Fruit fly (Drosophila melanogaster) whole organism, embryonic: ENCODE data around the gene CG12010.
A peak's percentile ranks its signal among the peaks of the same experiment; 100 is the strongest.

ENCODE experiments used
- Asciz ChIP-seq: fragments of 200-800 bp; sonication (Bioruptor generic); optimal IDR thresholded peaks from 2 replicates; lab custom pipeline; 2017; ENCODE audit warnings: missing biosample characterization, mild to moderate bottlenecking, missing genetic modification characterization, missing genetic modification reagents
- CG10366 ChIP-seq: fragments of 200-800 bp; sonication (Bioruptor generic); IDR thresholded peaks from 2 replicates; pipeline ENCODE4 v1.3.6; 2022; ENCODE audit warnings: missing biosample characterization, missing genetic modification characterization
- CG10462 ChIP-seq: fragments of 200-800 bp; sonication (Bioruptor generic); optimal IDR thresholded peaks from 2 replicates; lab custom pipeline; 2016; ENCODE audit warnings: missing biosample characterization, missing genetic modification characterization
- CG11398 ChIP-seq: fragments of 200-800 bp; sonication (Bioruptor generic); optimal IDR thresholded peaks from 2 replicates; lab custom pipeline; 2016; ENCODE audit warnings: missing biosample characterization, missing genetic modification characterization
- CG11695 ChIP-seq: fragments of 200-800 bp; sonication (Bioruptor generic); IDR thresholded peaks from 3 replicates; pipeline ENCODE4 v1.3.6; 2022; ENCODE audit warnings: missing biosample characterization, missing genetic modification characterization
- CG11723 ChIP-seq: fragments of 200-800 bp; sonication (Bioruptor generic); optimal IDR thresholded peaks from 2 replicates; lab custom pipeline; 2017; ENCODE audit warnings: missing biosample characterization, mild to moderate bottlenecking, missing genetic modification characterization
- CG12071 ChIP-seq: fragments of 200-800 bp; sonication (Bioruptor generic); optimal IDR thresholded peaks from 3 replicates; lab custom pipeline; 2018; ENCODE audit warnings: missing biosample characterization, mild to moderate bottlenecking, missing genetic modification characterization
- CG12236 ChIP-seq: fragments of 200-800 bp; sonication (Bioruptor generic); optimal IDR thresholded peaks from 2 replicates; lab custom pipeline; 2016; ENCODE audit warnings: missing biosample characterization, missing genetic modification characterization
- CG12659 ChIP-seq: fragments of 200-800 bp; sonication (Bioruptor generic); optimal IDR thresholded peaks from 3 replicates; lab custom pipeline; 2017; ENCODE audit warnings: mild to moderate bottlenecking, missing biosample characterization, missing genetic modification reagents, missing genetic modification characterization
- CG13123 ChIP-seq: fragments of 200-800 bp; sonication (Bioruptor generic); optimal IDR thresholded peaks from 2 replicates; lab custom pipeline; 2016; ENCODE audit warnings: missing biosample characterization, missing genetic modification characterization
- CG14014 ChIP-seq: fragments of 200-800 bp; sonication (Bioruptor generic); IDR thresholded peaks from 2 replicates; pipeline ENCODE4 v1.3.6; 2022; ENCODE audit warnings: missing biosample characterization, missing genetic modification characterization
- CG15269 ChIP-seq: fragments of 200-800 bp; sonication (Bioruptor generic); optimal IDR thresholded peaks from 2 replicates; lab custom pipeline; 2018; ENCODE audit warnings: missing biosample characterization, mild to moderate bottlenecking, missing genetic modification characterization, moderate library complexity
- CG18262 ChIP-seq: fragments of 200-800 bp; optimal IDR thresholded peaks from 3 replicates; lab custom pipeline; 2019; ENCODE audit warnings: missing biosample characterization, mild to moderate bottlenecking, missing genetic modification characterization, moderate library complexity
- CG18476 ChIP-seq: fragments of 200-800 bp; sonication (Bioruptor generic); optimal IDR thresholded peaks from 2 replicates; lab custom pipeline; 2016; ENCODE audit warnings: missing biosample characterization, mild to moderate bottlenecking, missing genetic modification characterization
- CG18599 ChIP-seq: fragments of 200-800 bp; sonication (Bioruptor generic); optimal IDR thresholded peaks from 3 replicates; lab custom pipeline; 2017; ENCODE audit warnings: missing biosample characterization, missing genetic modification characterization, mild to moderate bottlenecking, moderate library complexity, missing genetic modification reagents
- CG31365 ChIP-seq: fragments of 200-800 bp; sonication (Bioruptor generic); optimal IDR thresholded peaks from 2 replicates; lab custom pipeline; 2018; ENCODE audit warnings: missing biosample characterization, mild to moderate bottlenecking, missing genetic modification characterization
- CG3163 ChIP-seq: fragments of 200-800 bp; sonication (Bioruptor generic); optimal IDR thresholded peaks from 3 replicates; lab custom pipeline; 2016; ENCODE audit warnings: missing biosample characterization, missing genetic modification characterization
- CG4360 ChIP-seq: fragments of 200-800 bp; sonication (Bioruptor generic); IDR thresholded peaks from 2 replicates; pipeline ENCODE4 v1.3.6; 2022; ENCODE audit warnings: missing biosample characterization, missing genetic modification characterization
- CG4820 ChIP-seq: fragments of 200-800 bp; sonication (Bioruptor generic); optimal IDR thresholded peaks from 3 replicates; lab custom pipeline; 2016; ENCODE audit warnings: missing biosample characterization, missing genetic modification characterization
- CG5245 ChIP-seq: fragments of 200-800 bp; sonication (Bioruptor generic); optimal IDR thresholded peaks from 3 replicates; lab custom pipeline; 2016; ENCODE audit warnings: missing biosample characterization, missing genetic modification characterization
- CrebB ChIP-seq: fragments of 200-800 bp; sonication (Bioruptor generic); optimal IDR thresholded peaks from 3 replicates; lab custom pipeline; 2018; ENCODE audit warnings: missing biosample characterization, mild to moderate bottlenecking, missing genetic modification characterization
- D19B ChIP-seq: fragments of 200-800 bp; sonication (Bioruptor generic); optimal IDR thresholded peaks from 2 replicates; lab custom pipeline; 2017; ENCODE audit warnings: missing biosample characterization, mild to moderate bottlenecking, missing genetic modification characterization
- E2f1 ChIP-seq: fragments of 200-800 bp; sonication (Bioruptor generic); IDR thresholded peaks from 2 replicates; pipeline ENCODE4 v1.3.6; 2022; ENCODE audit warnings: missing biosample characterization, missing genetic modification characterization
- HLHmδ ChIP-seq: fragments of 200-800 bp; sonication (Bioruptor generic); optimal IDR thresholded peaks from 2 replicates; lab custom pipeline; 2018; ENCODE audit warnings: missing biosample characterization, mild to moderate bottlenecking, missing genetic modification characterization, moderate library complexity
- HmgD ChIP-seq: fragments of 200-800 bp; sonication (Bioruptor generic); optimal IDR thresholded peaks from 3 replicates; lab custom pipeline; 2016; ENCODE audit warnings: missing biosample characterization, missing genetic modification characterization
- NC2β ChIP-seq: fragments of 200-800 bp; sonication (Bioruptor generic); optimal IDR thresholded peaks from 2 replicates; lab custom pipeline; 2016; ENCODE audit warnings: missing biosample characterization, missing genetic modification characterization
- Oaz ChIP-seq: fragments of 200-800 bp; sonication (Bioruptor generic); IDR thresholded peaks from 2 replicates; pipeline ENCODE4 v1.3.6; 2022; ENCODE audit warnings: missing biosample characterization, missing genetic modification characterization
- Optix ChIP-seq: fragments of 200-800 bp; sonication (Bioruptor generic); IDR thresholded peaks from 3 replicates; pipeline ENCODE4 v1.3.6; 2022; ENCODE audit warnings: missing biosample characterization, missing genetic modification characterization
- Pdp1 ChIP-seq, 2 experiments: fragments of 200-800 bp; sonication (Bioruptor generic); optimal IDR thresholded peaks; 3 replicates each; lab custom pipeline; 2016; ENCODE audit warnings: missing biosample characterization in 2 of 2, missing genetic modification characterization in 2 of 2, mild to moderate bottlenecking in 1 of 2, moderate library complexity in 1 of 2
- Sox100B ChIP-seq: fragments of 200-800 bp; sonication (Bioruptor generic); optimal IDR thresholded peaks from 3 replicates; lab custom pipeline; 2018; ENCODE audit warnings: missing biosample characterization, mild to moderate bottlenecking, missing genetic modification characterization
- Stat92E ChIP-seq, 3 experiments: fragments of >200 bp in 2 of 3; fragments of 200-800 bp in 1 of 3; sonication (Bioruptor generic) in 1 of 3; optimal IDR thresholded peaks; 2 replicates each; lab custom pipeline; 2017 to 2019; ENCODE audit warnings: missing biosample characterization in 3 of 3, missing genetic modification characterization in 3 of 3, mild to moderate bottlenecking in 1 of 3, moderate library complexity in 1 of 3
- Tbp ChIP-seq: fragments of >200 bp; optimal IDR thresholded peaks from 2 replicates; lab custom pipeline; 2018; ENCODE audit warnings: missing biosample characterization, missing genetic modification characterization
- Xrp1 ChIP-seq: fragments of 200-800 bp; sonication (Bioruptor generic); IDR thresholded peaks from 2 replicates; pipeline ENCODE4 v1.3.6; 2022; ENCODE audit warnings: missing biosample characterization, missing genetic modification characterization
- az2 ChIP-seq: fragments of 200-800 bp; sonication (Bioruptor generic); optimal IDR thresholded peaks from 3 replicates; lab custom pipeline; 2016; ENCODE audit warnings: missing biosample characterization, missing genetic modification characterization
- caup ChIP-seq: fragments of 200-800 bp; sonication (Bioruptor generic); optimal IDR thresholded peaks from 3 replicates; lab custom pipeline; 2017; ENCODE audit warnings: missing biosample characterization, mild to moderate bottlenecking, missing genetic modification characterization, moderate library complexity; ENCODE audit not compliant: severe bottlenecking
- disco-r ChIP-seq: fragments of 200-800 bp; sonication (Bioruptor generic); optimal IDR thresholded peaks from 2 replicates; lab custom pipeline; 2016; ENCODE audit warnings: missing biosample characterization, missing genetic modification characterization
- dmrt99B ChIP-seq: fragments of 200-800 bp; sonication (Bioruptor generic); optimal IDR thresholded peaks from 2 replicates; lab custom pipeline; 2018; ENCODE audit warnings: missing biosample characterization, mild to moderate bottlenecking, missing genetic modification characterization, moderate library complexity
- dysf ChIP-seq: fragments of 200-800 bp; sonication (Bioruptor generic); IDR thresholded peaks from 3 replicates; pipeline ENCODE4 v1.3.6; 2022; ENCODE audit warnings: missing biosample characterization, missing genetic modification characterization
- eyg ChIP-seq: fragments of 200-800 bp; sonication (Bioruptor generic); optimal IDR thresholded peaks from 3 replicates; lab custom pipeline; 2016; ENCODE audit warnings: missing biosample characterization, missing genetic modification characterization
- fd96Cb ChIP-seq: fragments of 200-800 bp; sonication (Bioruptor generic); optimal IDR thresholded peaks from 2 replicates; lab custom pipeline; 2018; ENCODE audit warnings: missing biosample characterization, mild to moderate bottlenecking, missing genetic modification characterization, moderate library complexity
- fu2 ChIP-seq: fragments of 200-800 bp; sonication (Bioruptor generic); optimal IDR thresholded peaks from 2 replicates; lab custom pipeline; 2016; ENCODE audit warnings: missing biosample characterization, missing genetic modification characterization
- ken ChIP-seq: fragments of 200-800 bp; sonication (Bioruptor generic); IDR thresholded peaks from 3 replicates; pipeline ENCODE4 v1.3.6; 2022; ENCODE audit warnings: missing biosample characterization, missing genetic modification characterization
- org-1 ChIP-seq: fragments of 200-800 bp; sonication (Bioruptor generic); optimal IDR thresholded peaks from 2 replicates; lab custom pipeline; 2017; ENCODE audit warnings: missing biosample characterization, missing genetic modification characterization
- pnt ChIP-seq: fragments of 200-800 bp; sonication (Bioruptor generic); optimal IDR thresholded peaks from 3 replicates; lab custom pipeline; 2016; ENCODE audit warnings: missing biosample characterization, missing genetic modification characterization
- prd ChIP-seq, 3 experiments: fragments of >200 bp in 2 of 3; fragments of 200-800 bp in 1 of 3; sonication (Bioruptor generic) in 1 of 3; optimal IDR thresholded peaks in 2 of 3; IDR thresholded peaks in 1 of 3; 2 replicates in 2 of 3; 3 replicates in 1 of 3; pipeline versions ENCODE4 v1.3.6 to Lab custom; 2017 to 2022; ENCODE audit warnings: missing biosample characterization in 1 of 3, missing genetic modification characterization in 1 of 3
- salm ChIP-seq: fragments of 200-800 bp; sonication (Bioruptor generic); optimal IDR thresholded peaks from 2 replicates; lab custom pipeline; 2018; ENCODE audit warnings: missing biosample characterization, mild to moderate bottlenecking, missing genetic modification characterization
- seq ChIP-seq: fragments of 200-800 bp; sonication (Bioruptor generic); IDR thresholded peaks from 2 replicates; pipeline ENCODE4 v1.3.6; 2022; ENCODE audit warnings: missing biosample characterization, missing genetic modification characterization
- unpg ChIP-seq: fragments of 200-800 bp; sonication (Bioruptor generic); optimal IDR thresholded peaks from 3 replicates; lab custom pipeline; 2018; ENCODE audit warnings: missing biosample characterization, mild to moderate bottlenecking, missing genetic modification characterization, moderate library complexity
- wor ChIP-seq: fragments of 200-800 bp; sonication (Bioruptor generic); IDR thresholded peaks from 2 replicates; pipeline ENCODE4 v1.3.6; 2022; ENCODE audit warnings: missing biosample characterization, missing genetic modification characterization
- zen ChIP-seq: fragments of 200-800 bp; sonication (Bioruptor generic); optimal IDR thresholded peaks from 3 replicates; lab custom pipeline; 2018; ENCODE audit warnings: missing biosample characterization, mild to moderate bottlenecking, missing genetic modification characterization, moderate library complexity

Gene CG12010

dm6 chr3L:3390525-3390924, 16.4 kb downstream of the CG12010 start (continued):
- TF ChIP-seq Stat92E (GFP tag; optimal IDR thresholded peaks at IDR 0.05; lab: Kevin White, UChicago) (no peak), CG18599 (GFP tag; lab: Kevin White, UChicago) (peak; percentile 7), CG18476 (GFP tag; lab: Kevin White, UChicago) (no peak), ken (GFP tag; lab: Robert Waterston, UW) (0 out of 3 replicates have a peak, but pooled peaks have one; percentile 38), CG11723 (no peak), CG13123 (GFP tag; lab: Kevin White, UChicago) (no peak), HLHmδ (GFP tag; lab: Kevin White, UChicago) (peak; percentile 45), NC2β (GFP tag; lab: Kevin White, UChicago) (no peak), caup (GFP tag; lab: Kevin White, UChicago) (no peak), Asciz (GFP tag; lab: Kevin White, UChicago) (peak; percentile 41), az2 (GFP tag; lab: Kevin White, UChicago) (no peak), unpg (GFP tag; lab: Kevin White, UChicago) (peak; percentile 1), org-1 (peak; percentile 45), pnt (no peak), dmrt99B (tag; lab: Kevin White, UChicago) (no peak), CG4360 (GFP tag; lab: Robert Waterston, UW) (0 out of 2 replicates have a peak, but pooled peaks have one; percentile 10), Oaz (GFP tag; lab: Robert Waterston, UW) (no peak), fd96Cb (tag; lab: Kevin White, UChicago) (no peak), CG11695 (GFP tag; lab: Robert Waterston, UW) (no peak), Optix (GFP tag; lab: Robert Waterston, UW) (0 out of 3 replicates have a peak, but pooled peaks have one; percentile 24), disco-r (no peak), CG12071 (GFP tag; lab: Kevin White, UChicago) (peak; percentile 14), Xrp1 (0 out of 2 replicates have a peak, but pooled peaks have one; percentile 36), Tbp (no peak), zen (tag; lab: Kevin White, UChicago) (no peak), CG12659 (GFP tag; lab: Kevin White, UChicago) (peak; percentile 13), HmgD (GFP tag; lab: Kevin White, UChicago) (no peak), CG12236 (GFP tag; lab: Kevin White, UChicago) (peak; percentile 3), CG10462 (no peak), prd (optimal IDR thresholded peaks at IDR 0.05; lab: Kevin White, UChicago) (no peak), prd (GFP tag; IDR thresholded peaks at IDR 0.05; lab: Robert Waterston, UW) (no peak), CG4820 (GFP tag; lab: Kevin White, UChicago) (no peak), CG11398 (GFP tag; lab: Kevin White, UChicago) (peak; percentile 5), CG10366 (GFP tag; lab: Robert Waterston, UW) (no peak), fu2 (GFP tag; lab: Kevin White, UChicago) (no peak), CG5245 (no peak), CG3163 (GFP tag; lab: Kevin White, UChicago) (no peak), wor (GFP tag; lab: Robert Waterston, UW) (no peak), D19B (GFP tag; lab: Kevin White, UChicago) (no peak), eyg (GFP tag; lab: Kevin White, UChicago) (no peak), CG15269 (tag; lab: Kevin White, UChicago) (no peak), CG18262 (tag; lab: Kevin White, UChicago) (no peak), CG31365 (tag; lab: Kevin White, UChicago) (no peak), seq (GFP tag; lab: Robert Waterston, UW) (0 out of 2 replicates have a peak, but pooled peaks have one; percentile 35), salm (tag; lab: Kevin White, UChicago) (no peak), CrebB (tag; lab: Kevin White, UChicago) (no peak), Sox100B (GFP tag; lab: Kevin White, UChicago) (no peak), dysf (GFP tag; lab: Robert Waterston, UW) (no peak), E2f1 (0 out of 2 replicates have a peak, but pooled peaks have one; percentile 23), CG14014 (GFP tag; lab: Robert Waterston, UW) (peak; percentile 19; the same call in 1 of the 2 replicates), Pdp1 (GFP tag; optimal IDR thresholded peaks at IDR 0.05; lab: Kevin White, UChicago) (peak in 1 of 2 experiments; percentile 12)
